Worm (Caenorhabditis elegans): Measurements from ENCODE around the gene C01G10.14.

DNA sequence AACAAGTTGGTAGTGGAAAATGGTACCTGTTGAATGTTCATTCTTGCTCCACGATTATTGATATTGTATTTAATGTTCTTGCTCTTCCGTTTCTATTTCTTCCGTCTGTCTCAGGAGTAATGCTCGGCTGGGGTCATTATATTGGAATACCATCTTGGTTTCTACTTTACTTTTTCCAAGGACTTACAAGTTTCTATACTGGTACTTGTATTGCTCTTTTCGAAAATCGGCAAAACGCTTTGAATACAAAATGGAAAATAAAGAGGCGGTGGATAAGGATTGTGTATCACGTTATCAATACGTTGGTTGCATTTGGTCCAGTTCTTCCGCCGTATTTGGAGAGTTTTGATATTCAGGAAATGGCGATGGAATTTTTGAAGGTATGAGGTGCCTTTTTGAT lies 46.3 kb upstream of the C01G10.14 start:
- no peak for TF ChIP-seq him-1 (tag; optimal IDR thresholded peaks at IDR 0.05)
- TF ChIP-seq W03F9.2 (tag; optimal IDR thresholded peaks at IDR 0.05), result no peak
- no peak for TF ChIP-seq dao-5 (tag; optimal IDR thresholded peaks at IDR 0.05)
